Worm (Caenorhabditis elegans) whole organism, late embryonic: Measurements from ENCODE around the gene Y57A10C.10.

Experiments
- F13H6.1 ChIP-seq: sonication (generic microtip); optimal IDR thresholded peaks from 2 replicates; lab custom pipeline; 2016; ENCODE audit warnings: missing genetic modification characterization, missing compliant biosample characterization
- K02D7.2 ChIP-seq: sonication (generic microtip); optimal IDR thresholded peaks from 2 replicates; lab custom pipeline; 2017; ENCODE audit warnings: mild to moderate bottlenecking, missing genetic modification characterization, missing compliant biosample characterization
- gmeb-2 ChIP-seq: sonication (generic microtip); optimal IDR thresholded peaks from 2 replicates; lab custom pipeline; 2016; ENCODE audit warnings: missing genetic modification characterization, inconsistent platforms, missing compliant biosample characterization
- pat-9 ChIP-seq: fragments of 200-800 bp; sonication (Bioruptor generic); optimal IDR thresholded peaks from 2 replicates; lab custom pipeline; 2018; ENCODE audit warnings: mild to moderate bottlenecking, missing genetic modification characterization, moderate library complexity, missing compliant biosample characterization

ce11 chrII:12435202-12435872 lies 5.7 kb downstream of the Y57A10C.10 start:
- TF ChIP-seq F13H6.1 (tag; lab: Kevin White, UChicago) (no peak), pat-9 (tag; lab: Kevin White, UChicago) (no peak), gmeb-2 (tag; lab: Kevin White, UChicago) (no peak), K02D7.2 (tag; lab: Kevin White, UChicago) (no peak)
